Fruit fly (Drosophila melanogaster) whole organism, embryonic: ENCODE results near the gene CG14431.

Experiments used
- CG10267 ChIP-seq: fragments of 200-800 bp; sonication (Bioruptor generic); optimal IDR thresholded peaks from 2 replicates; lab custom pipeline; 2018; ENCODE audit warnings: missing biosample characterization, mild to moderate bottlenecking, missing genetic modification characterization, moderate library complexity
- CG11504 ChIP-seq: fragments of 200-800 bp; sonication (Bioruptor generic); optimal IDR thresholded peaks from 3 replicates; lab custom pipeline; 2019; ENCODE audit warnings: missing biosample characterization, mild to moderate bottlenecking, missing genetic modification characterization, moderate library complexity
- CG11695 ChIP-seq: fragments of 200-800 bp; sonication (Bioruptor generic); IDR thresholded peaks from 3 replicates; pipeline ENCODE4 v1.3.6; 2022; ENCODE audit warnings: missing biosample characterization, missing genetic modification characterization
- CG12236 ChIP-seq: fragments of 200-800 bp; sonication (Bioruptor generic); optimal IDR thresholded peaks from 2 replicates; lab custom pipeline; 2016; ENCODE audit warnings: missing biosample characterization, missing genetic modification characterization
- CG14710 ChIP-seq: fragments of 200-800 bp; sonication (Bioruptor generic); optimal IDR thresholded peaks from 3 replicates; lab custom pipeline; 2019; ENCODE audit warnings: missing biosample characterization, mild to moderate bottlenecking, missing genetic modification characterization, moderate library complexity
- CG15479 ChIP-seq: fragments of 200-800 bp; sonication (Bioruptor generic); optimal IDR thresholded peaks from 3 replicates; lab custom pipeline; 2019; ENCODE audit warnings: missing biosample characterization, mild to moderate bottlenecking, missing genetic modification characterization, moderate library complexity
- CG16813 ChIP-seq: fragments of 200-800 bp; sonication (Bioruptor generic); IDR thresholded peaks from 3 replicates; pipeline ENCODE4 v1.3.6; 2022; ENCODE audit warnings: missing biosample characterization, missing genetic modification characterization; ENCODE audit not compliant: partially characterized antibody
- CG17361 ChIP-seq: fragments of 200-800 bp; sonication (Bioruptor generic); IDR thresholded peaks from 3 replicates; pipeline ENCODE4 v1.3.6; 2022; ENCODE audit warnings: missing biosample characterization, missing genetic modification characterization
- CG1832 ChIP-seq: fragments of 200-800 bp; sonication (Bioruptor generic); optimal IDR thresholded peaks from 2 replicates; lab custom pipeline; 2017; ENCODE audit warnings: missing biosample characterization, mild to moderate bottlenecking, missing genetic modification characterization, inconsistent platforms
- CG2199 ChIP-seq: fragments of 200-800 bp; sonication (Bioruptor generic); IDR thresholded peaks from 3 replicates; pipeline ENCODE4 v1.3.6; 2022; ENCODE audit warnings: missing biosample characterization, missing genetic modification characterization
- CG2678 ChIP-seq: fragments of 200-800 bp; sonication (Bioruptor generic); optimal IDR thresholded peaks from 3 replicates; lab custom pipeline; 2019; ENCODE audit warnings: missing biosample characterization, mild to moderate bottlenecking, missing genetic modification characterization, moderate library complexity
- CG30403 ChIP-seq: fragments of 200-800 bp; sonication (Bioruptor generic); optimal IDR thresholded peaks from 3 replicates; lab custom pipeline; 2016; ENCODE audit warnings: missing biosample characterization, missing genetic modification characterization
- CG31441 ChIP-seq: fragments of 200-800 bp; sonication (Bioruptor generic); IDR thresholded peaks from 2 replicates; pipeline ENCODE4 v1.3.6; 2022; ENCODE audit warnings: missing biosample characterization, missing genetic modification characterization
- CG32772 ChIP-seq: fragments of 200-800 bp; sonication (Bioruptor generic); IDR thresholded peaks from 2 replicates; pipeline ENCODE4 v1.3.6; 2022; ENCODE audit warnings: missing biosample characterization, missing genetic modification characterization
- CG3281 ChIP-seq: fragments of 200-800 bp; sonication (Bioruptor generic); optimal IDR thresholded peaks from 3 replicates; lab custom pipeline; 2017; ENCODE audit warnings: missing biosample characterization, mild to moderate bottlenecking, missing genetic modification characterization
- CG5245 ChIP-seq: fragments of 200-800 bp; sonication (Bioruptor generic); optimal IDR thresholded peaks from 3 replicates; lab custom pipeline; 2016; ENCODE audit warnings: missing biosample characterization, missing genetic modification characterization
- CG7987 ChIP-seq: fragments of 200-800 bp; sonication (Bioruptor generic); optimal IDR thresholded peaks from 2 replicates; lab custom pipeline; 2018; ENCODE audit warnings: missing biosample characterization, mild to moderate bottlenecking, missing genetic modification characterization, moderate library complexity
- CG9727 ChIP-seq: fragments of 200-800 bp; sonication (Bioruptor generic); optimal IDR thresholded peaks from 3 replicates; lab custom pipeline; 2017; ENCODE audit warnings: missing biosample characterization, mild to moderate bottlenecking, missing genetic modification characterization
- Dp ChIP-seq: fragments of 200-800 bp; sonication (Bioruptor generic); optimal IDR thresholded peaks from 2 replicates; lab custom pipeline; 2018; ENCODE audit warnings: missing biosample characterization, mild to moderate bottlenecking, missing genetic modification characterization, moderate library complexity
- E2f2 ChIP-seq: fragments of 200-800 bp; sonication (Bioruptor generic); IDR thresholded peaks from 2 replicates; pipeline ENCODE4 v1.3.6; 2022; ENCODE audit warnings: missing biosample characterization, missing genetic modification characterization
- Gug ChIP-seq: fragments of 200-800 bp; sonication (Bioruptor generic); IDR thresholded peaks from 4 replicates; pipeline ENCODE4 v1.3.6; 2022; ENCODE audit warnings: missing biosample characterization, missing genetic modification characterization
- Hmr ChIP-seq: fragments of 200-800 bp; sonication (Bioruptor generic); optimal IDR thresholded peaks from 3 replicates; lab custom pipeline; 2017; ENCODE audit warnings: mild to moderate bottlenecking, missing biosample characterization, missing genetic modification reagents, missing genetic modification characterization
- Hmx ChIP-seq: fragments of 200-800 bp; sonication (Bioruptor generic); optimal IDR thresholded peaks from 2 replicates; lab custom pipeline; 2016; ENCODE audit warnings: missing biosample characterization, missing genetic modification characterization
- Hr78 ChIP-seq, 2 experiments: fragments of 200-800 bp in 1 of 2; fragments of >200 bp in 1 of 2; sonication (Bioruptor generic) in 1 of 2; optimal IDR thresholded peaks; 2 replicates each; lab custom pipeline; 2017 to 2019; ENCODE audit warnings: missing biosample characterization in 2 of 2, missing genetic modification characterization in 2 of 2, mild to moderate bottlenecking in 1 of 2, moderate library complexity in 1 of 2
- NC2β ChIP-seq: fragments of 200-800 bp; sonication (Bioruptor generic); optimal IDR thresholded peaks from 2 replicates; lab custom pipeline; 2016; ENCODE audit warnings: missing biosample characterization, missing genetic modification characterization
- Oli ChIP-seq: fragments of 200-800 bp; sonication (Bioruptor generic); optimal IDR thresholded peaks from 2 replicates; lab custom pipeline; 2018; ENCODE audit warnings: missing biosample characterization, mild to moderate bottlenecking, missing genetic modification characterization, moderate library complexity
- Six4 ChIP-seq: fragments of 200-800 bp; sonication (Bioruptor generic); optimal IDR thresholded peaks from 2 replicates; lab custom pipeline; 2016; ENCODE audit warnings: missing biosample characterization, missing genetic modification characterization
- Sox100B ChIP-seq: fragments of 200-800 bp; sonication (Bioruptor generic); optimal IDR thresholded peaks from 3 replicates; lab custom pipeline; 2018; ENCODE audit warnings: missing biosample characterization, mild to moderate bottlenecking, missing genetic modification characterization
- Ssrp ChIP-seq: fragments of 200-800 bp; sonication (Bioruptor generic); optimal IDR thresholded peaks from 2 replicates; lab custom pipeline; 2018; ENCODE audit warnings: missing biosample characterization, mild to moderate bottlenecking, missing genetic modification characterization, moderate library complexity
- Trl ChIP-seq, 3 experiments: fragments of >200 bp in 2 of 3; fragments of 200-800 bp in 1 of 3; sonication (Bioruptor generic) in 1 of 3; optimal IDR thresholded peaks; 2 replicates in 1 of 3; 3 replicates in 2 of 3; lab custom pipeline; 2016 to 2017; ENCODE audit warnings: missing biosample characterization in 1 of 3, missing genetic modification characterization in 1 of 3
- abd-A ChIP-seq: fragments of 200-800 bp; sonication (Bioruptor generic); optimal IDR thresholded peaks from 3 replicates; lab custom pipeline; 2019; ENCODE audit warnings: missing biosample characterization, mild to moderate bottlenecking, missing genetic modification characterization, moderate library complexity
- bcd ChIP-seq: fragments of 200-800 bp; sonication (Bioruptor generic); optimal IDR thresholded peaks from 2 replicates; lab custom pipeline; 2017; ENCODE audit warnings: missing biosample characterization, mild to moderate bottlenecking, missing genetic modification characterization
- bsh ChIP-seq, 2 experiments: fragments of 200-800 bp; sonication (Bioruptor generic); optimal IDR thresholded peaks; 2 replicates each; lab custom pipeline; 2017 to 2018; ENCODE audit warnings: mild to moderate bottlenecking in 2 of 2, missing biosample characterization in 2 of 2, missing genetic modification characterization in 2 of 2, moderate library complexity in 1 of 2
- dmrt11E ChIP-seq: fragments of 200-800 bp; sonication (Bioruptor generic); optimal IDR thresholded peaks from 3 replicates; lab custom pipeline; 2018; ENCODE audit warnings: missing biosample characterization, mild to moderate bottlenecking, missing genetic modification characterization, moderate library complexity
- eyg ChIP-seq: fragments of 200-800 bp; sonication (Bioruptor generic); optimal IDR thresholded peaks from 3 replicates; lab custom pipeline; 2016; ENCODE audit warnings: missing biosample characterization, missing genetic modification characterization
- ind ChIP-seq: fragments of 200-800 bp; sonication (Bioruptor generic); optimal IDR thresholded peaks from 3 replicates; lab custom pipeline; 2016; ENCODE audit warnings: missing biosample characterization, missing genetic modification characterization
- lilli ChIP-seq: fragments of 200-800 bp; sonication (Bioruptor generic); optimal IDR thresholded peaks from 3 replicates; lab custom pipeline; 2016; ENCODE audit warnings: missing biosample characterization, missing genetic modification characterization
- lola ChIP-seq, 3 experiments: fragments of >200 bp in 2 of 3; fragments of 200-800 bp in 1 of 3; sonication (Bioruptor generic) in 1 of 3; optimal IDR thresholded peaks; 2 replicates each; lab custom pipeline; 2017 to 2019; ENCODE audit warnings: missing biosample characterization in 3 of 3, missing genetic modification characterization in 3 of 3, mild to moderate bottlenecking in 1 of 3, moderate library complexity in 1 of 3
- nom ChIP-seq: fragments of 200-800 bp; sonication (Bioruptor generic); optimal IDR thresholded peaks from 2 replicates; lab custom pipeline; 2017; ENCODE audit warnings: missing biosample characterization, missing genetic modification characterization, mild to moderate bottlenecking, moderate library complexity, missing genetic modification reagents
- pho ChIP-seq: fragments of 200-800 bp; sonication (Bioruptor generic); optimal IDR thresholded peaks from 2 replicates; lab custom pipeline; 2016; ENCODE audit warnings: missing biosample characterization, missing genetic modification characterization
- pros ChIP-seq: fragments of 200-800 bp; sonication (Bioruptor generic); optimal IDR thresholded peaks from 3 replicates; lab custom pipeline; 2019; ENCODE audit warnings: missing biosample characterization, mild to moderate bottlenecking, missing genetic modification characterization, moderate library complexity
- sens ChIP-seq: fragments of 200-800 bp; sonication (Bioruptor generic); peaks from one replicate; lab custom pipeline; 2016; ENCODE audit warnings: missing biosample characterization, missing genetic modification characterization
- shn ChIP-seq: fragments of 200-800 bp; sonication (Bioruptor generic); optimal IDR thresholded peaks from 3 replicates; lab custom pipeline; 2016; ENCODE audit warnings: missing biosample characterization, missing genetic modification characterization
- ssp ChIP-seq: fragments of 200-800 bp; sonication (Bioruptor generic); IDR thresholded peaks from 2 replicates; pipeline ENCODE4 v1.3.6; 2022; ENCODE audit warnings: missing biosample characterization, missing genetic modification characterization
- stc ChIP-seq: fragments of 200-800 bp; sonication (Bioruptor generic); IDR thresholded peaks from 2 replicates; pipeline ENCODE4 v1.3.6; 2022; ENCODE audit warnings: missing biosample characterization, missing genetic modification characterization
- tio ChIP-seq: fragments of 200-800 bp; sonication (Bioruptor generic); optimal IDR thresholded peaks from 2 replicates; lab custom pipeline; 2017; ENCODE audit warnings: missing biosample characterization, missing genetic modification characterization, inconsistent platforms
- zfh2 ChIP-seq: fragments of 200-800 bp; sonication (Bioruptor generic); optimal IDR thresholded peaks from 2 replicates; lab custom pipeline; 2016; ENCODE audit warnings: missing biosample characterization, missing genetic modification characterization

The CG14431 gene

DNA sequence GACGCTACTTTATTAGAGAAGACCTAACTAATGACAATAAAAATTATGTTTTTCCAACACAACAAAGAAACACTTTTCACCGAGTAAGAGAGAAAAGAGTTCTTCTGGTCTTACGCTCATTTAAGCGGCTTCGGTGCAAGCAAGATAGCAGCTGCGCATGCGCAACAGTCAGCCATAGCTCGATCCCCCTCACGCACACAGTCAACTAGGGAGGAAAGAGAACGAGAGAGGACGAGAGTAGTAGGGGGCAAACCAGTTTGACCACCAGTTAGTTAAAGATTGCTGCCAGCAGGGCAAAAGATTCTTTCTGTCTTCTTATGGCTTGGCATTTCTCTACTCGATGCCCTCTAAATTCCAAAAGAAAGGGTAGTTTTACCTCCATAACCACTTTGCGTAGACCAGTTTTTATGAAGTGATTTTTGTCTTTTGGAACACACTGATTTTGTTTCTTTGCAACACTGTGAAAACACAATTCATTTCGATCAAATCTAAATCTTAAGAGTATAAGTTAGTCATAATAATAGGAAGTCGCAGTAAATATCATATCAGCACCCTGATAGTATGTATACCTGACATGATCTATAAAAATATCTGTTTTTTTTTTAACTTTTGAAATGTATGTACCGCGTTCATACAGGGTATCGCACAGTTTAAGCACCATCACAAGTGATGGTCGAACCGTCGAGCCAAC, 92.5 kb downstream of the CG14431 start:
- TF ChIP-seq CG1832, result peak; percentile 87
- peak; percentile 53 for TF ChIP-seq CG11504 (tag; lab: Kevin White, UChicago)
- TF ChIP-seq eyg (GFP tag; lab: Kevin White, UChicago), result no peak
- peak; percentile 17 for TF ChIP-seq bcd (GFP tag; lab: Kevin White, UChicago)
- peak; percentile 43 for TF ChIP-seq NC2β
- TF ChIP-seq CG5245, result no peak
- TF ChIP-seq Gug (GFP tag; lab: Robert Waterston, UW), result 0 out of 4 replicates have a peak, but pooled peaks have one; percentile 2
- TF ChIP-seq pho (GFP tag; lab: Kevin White, UChicago), result peak; percentile 40
- TF ChIP-seq Dp (GFP tag; lab: Kevin White, UChicago), result no peak
- TF ChIP-seq Sox100B (GFP tag; lab: Kevin White, UChicago), result peak; percentile 59
- TF ChIP-seq zfh2 (GFP tag; lab: Kevin White, UChicago), result peak; percentile 0
- peak; percentile 49 for TF ChIP-seq CG10267 (tag; lab: Kevin White, UChicago)
- TF ChIP-seq abd-A (tag; lab: Kevin White, UChicago), result no peak
- peak; percentile 65 for TF ChIP-seq CG30403
- peak in 1 of 2 experiments; percentile 12 for TF ChIP-seq Hr78 (GFP tag; optimal IDR thresholded peaks at IDR 0.05; lab: Kevin White, UChicago)
- 0 out of 2 replicates have a peak, but pooled peaks have one; percentile 11 for TF ChIP-seq stc (GFP tag; lab: Robert Waterston, UW)
- TF ChIP-seq CG16813 (GFP tag; lab: Robert Waterston, UW), result no peak
- TF ChIP-seq CG15479 (GFP tag; lab: Kevin White, UChicago), result peak; percentile 89
- TF ChIP-seq CG3281 (GFP tag; lab: Kevin White, UChicago), result peak; percentile 18
- peak; percentile 48 for TF ChIP-seq CG14710
- peak; percentile 50 for TF ChIP-seq Oli (tag; lab: Kevin White, UChicago)
- no peak for TF ChIP-seq CG7987 (GFP tag; lab: Kevin White, UChicago)
- peak; percentile 24 for TF ChIP-seq nom (GFP tag; lab: Kevin White, UChicago)
- TF ChIP-seq CG2678 (tag; lab: Kevin White, UChicago), result peak; percentile 49
- peak; percentile 31 to 43 for TF ChIP-seq Trl (optimal IDR thresholded peaks at IDR 0.05; lab: Kevin White, UChicago)
- TF ChIP-seq Trl (GFP tag; optimal IDR thresholded peaks at IDR 0.05; lab: Kevin White, UChicago), result no peak
- no peak for TF ChIP-seq ssp
- TF ChIP-seq CG12236 (GFP tag; lab: Kevin White, UChicago), result peak; percentile 36
- TF ChIP-seq CG17361 (GFP tag; lab: Robert Waterston, UW), result peak; percentile 80; the same call in 2 of the 3 replicates
- TF ChIP-seq pros (GFP tag; lab: Kevin White, UChicago), result peak; percentile 89
- no peak for TF ChIP-seq Hmx (GFP tag; lab: Kevin White, UChicago)
- TF ChIP-seq CG32772 (GFP tag; lab: Robert Waterston, UW), result 0 out of 2 replicates have a peak, but pooled peaks have one; percentile 15
- TF ChIP-seq Six4 (GFP tag; lab: Kevin White, UChicago), result peak; percentile 16
- no peak for TF ChIP-seq CG31441
- TF ChIP-seq lilli, result peak; percentile 28
- TF ChIP-seq E2f2 (GFP tag; lab: Robert Waterston, UW), result peak; percentile 30; the same call in 1 of the 2 replicates
- TF ChIP-seq sens (GFP tag; lab: Kevin White, UChicago), result peak; percentile 81
- TF ChIP-seq CG11695, result peak; percentile 57; the same call in 2 of the 3 replicates
- peak; percentile 54 for TF ChIP-seq ind (GFP tag; lab: Kevin White, UChicago)
- peak; percentile 45 for TF ChIP-seq Ssrp (tag; lab: Kevin White, UChicago)
- peak in 1 of 3 experiments; percentile 36 for TF ChIP-seq lola (GFP tag; optimal IDR thresholded peaks at IDR 0.05; lab: Kevin White, UChicago)
- peak; percentile 33 for TF ChIP-seq dmrt11E (tag; lab: Kevin White, UChicago)
- TF ChIP-seq shn (GFP tag; lab: Kevin White, UChicago), result peak; percentile 37
- TF ChIP-seq CG2199 (GFP tag; lab: Robert Waterston, UW), result 0 out of 3 replicates have a peak, but pooled peaks have one; percentile 25
- TF ChIP-seq CG9727 (GFP tag; lab: Kevin White, UChicago), result peak; percentile 64
- peak; percentile 30 for TF ChIP-seq tio (GFP tag; lab: Kevin White, UChicago)
- TF ChIP-seq Hmr (GFP tag; lab: Kevin White, UChicago), result peak; percentile 32
- TF ChIP-seq bsh (GFP tag; optimal IDR thresholded peaks at IDR 0.05; lab: Kevin White, UChicago), result peak in 1 of 2 experiments; percentile 21
